Fruit fly (Drosophila melanogaster) whole organism, pupa: ENCODE data around the gene CG31115.

Experiments
- CG10348 ChIP-seq: fragments of 200-800 bp; sonication (Bioruptor generic); IDR thresholded peaks from 2 replicates; pipeline ENCODE4 v1.3.6; 2022; ENCODE audit warnings: missing biosample characterization, missing genetic modification characterization
- CG12605 ChIP-seq: fragments of 200-800 bp; sonication (Bioruptor generic); IDR thresholded peaks from 2 replicates; pipeline ENCODE4 v1.3.6; 2022; ENCODE audit warnings: missing biosample characterization, missing genetic modification characterization
- CG13204 ChIP-seq: fragments of 200-800 bp; sonication (Bioruptor generic); optimal IDR thresholded peaks from 2 replicates; lab custom pipeline; 2018; ENCODE audit warnings: missing biosample characterization, mild to moderate bottlenecking, missing genetic modification characterization, moderate library complexity
- CG14655 ChIP-seq: fragments of 200-800 bp; sonication (Bioruptor generic); optimal IDR thresholded peaks from 3 replicates; lab custom pipeline; 2017; ENCODE audit warnings: mild to moderate bottlenecking, missing biosample characterization, missing genetic modification reagents, missing genetic modification characterization
- CG17806 ChIP-seq: fragments of 200-800 bp; sonication (Bioruptor generic); optimal IDR thresholded peaks from 2 replicates; lab custom pipeline; 2018; ENCODE audit warnings: missing biosample characterization, mild to moderate bottlenecking, missing genetic modification characterization, moderate library complexity
- CG32121 ChIP-seq: fragments of 200-800 bp; sonication (Bioruptor generic); IDR thresholded peaks from 2 replicates; pipeline ENCODE4 v1.3.6; 2022; ENCODE audit warnings: missing biosample characterization, missing genetic modification characterization
- CG34367 ChIP-seq: fragments of 200-800 bp; sonication (Bioruptor generic); optimal IDR thresholded peaks from 2 replicates; lab custom pipeline; 2018; ENCODE audit warnings: missing biosample characterization, mild to moderate bottlenecking, missing genetic modification characterization
- CG4496 ChIP-seq: fragments of 200-800 bp; sonication (Bioruptor generic); IDR thresholded peaks from 3 replicates; pipeline ENCODE4 v1.3.6; 2022; ENCODE audit warnings: missing biosample characterization, missing genetic modification characterization
- CG8159 ChIP-seq: fragments of 200-800 bp; sonication (Bioruptor generic); optimal IDR thresholded peaks from 3 replicates; lab custom pipeline; 2018; ENCODE audit warnings: missing biosample characterization, mild to moderate bottlenecking, missing genetic modification characterization, moderate library complexity
- Ets98B ChIP-seq: fragments of 200-800 bp; sonication (Bioruptor generic); IDR thresholded peaks from 2 replicates; pipeline ENCODE4 v1.3.6; 2022; ENCODE audit warnings: missing biosample characterization, missing genetic modification characterization
- fd96Ca ChIP-seq: fragments of 200-800 bp; sonication (Bioruptor generic); IDR thresholded peaks from 3 replicates; pipeline ENCODE4 v1.3.6; 2022; ENCODE audit warnings: missing biosample characterization, missing genetic modification characterization
- gl ChIP-seq: fragments of 200-800 bp; sonication (Bioruptor generic); optimal IDR thresholded peaks from 2 replicates; lab custom pipeline; 2018; ENCODE audit warnings: missing biosample characterization, mild to moderate bottlenecking, missing genetic modification characterization
- rn ChIP-seq: fragments of 200-800 bp; sonication (Bioruptor generic); IDR thresholded peaks from 2 replicates; pipeline ENCODE4 v1.3.6; 2022; ENCODE audit warnings: missing biosample characterization, missing genetic modification characterization

DNA sequence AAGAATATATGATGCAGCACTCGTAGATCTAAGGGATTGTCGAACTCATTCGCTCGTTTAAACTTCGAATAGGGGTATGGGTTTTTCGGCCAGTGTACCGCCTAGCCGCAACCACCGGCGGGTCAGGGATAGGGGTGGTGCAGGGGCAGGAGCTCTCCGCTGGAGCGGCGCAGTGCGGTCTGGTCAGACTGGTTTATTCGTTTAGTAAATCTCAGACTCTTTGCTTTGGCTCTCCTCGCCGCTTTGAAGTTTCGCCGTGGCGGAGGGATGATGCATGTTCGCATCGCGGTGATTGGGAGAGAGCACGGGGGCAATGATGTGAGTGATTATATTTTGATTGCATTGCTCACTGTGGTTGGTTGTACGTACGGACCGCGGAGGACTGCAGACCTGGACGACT is 45.6 kb downstream of the CG31115 start, which contains the start of gene fd96Ca:
- TF ChIP-seq CG12605 (GFP tag; lab: Robert Waterston, UW) (no peak), CG34367 (tag; lab: Kevin White, UChicago) (no peak), CG32121 (GFP tag; lab: Robert Waterston, UW) (no peak), CG13204 (GFP tag; lab: Kevin White, UChicago) (peak; percentile 87), CG8159 (tag; lab: Kevin White, UChicago) (no peak), CG4496 (GFP tag; lab: Robert Waterston, UW) (0 out of 3 replicates have a peak, but pooled peaks have one; percentile 42), rn (GFP tag; lab: Robert Waterston, UW) (no peak), Ets98B (GFP tag; lab: Robert Waterston, UW) (no peak), CG14655 (GFP tag; lab: Kevin White, UChicago) (no peak), CG10348 (GFP tag; lab: Robert Waterston, UW) (no peak), fd96Ca (no peak), gl (tag; lab: Kevin White, UChicago) (no peak), CG17806 (no peak)
